Worm (Caenorhabditis elegans): ENCODE data around the gene ZK809.9.
A peak's percentile ranks its signal among the peaks of the same experiment; 100 is the strongest.

ZK809.9 gene

ce11 chrIV:11695634-11696033 is 30.5 kb downstream of the ZK809.9 start:
- TF ChIP-seq sptf-1 (tag; optimal IDR thresholded peaks at IDR 0.05), result no peak

ce11 chrIV:11697514-11697913 is 32.4 kb downstream of the ZK809.9 start:
- no peak for TF ChIP-seq lir-3 (tag; optimal IDR thresholded peaks at IDR 0.05; ENCODE audit: poor library complexity)
- no peak for TF ChIP-seq lin-13 (GFP tag; optimal IDR thresholded peaks at IDR 0.05)
- TF ChIP-seq ama-1 (optimal IDR thresholded peaks at IDR 0.05), result no peak

ce11 chrIV:11700100-11700499 is 35.0 kb downstream of the ZK809.9 start:
- TF ChIP-seq blmp-1 (tag; optimal IDR thresholded peaks at IDR 0.05) (peak; percentile 99), egl-13 (tag; optimal IDR thresholded peaks at IDR 0.05) (no peak), nhr-85 (tag) (peak; percentile 23), elt-3 (tag; optimal IDR thresholded peaks at IDR 0.05) (peak in 2 of 6 experiments; percentile 27 to 65)

ce11 chrIV:11700752-11701151 is 35.6 kb downstream of the ZK809.9 start, which contains the start of gene dpy-20:
TSS of gene dpy-20 (minus strand) at chrIV:11700852.
- no peak for TF ChIP-seq elt-2 (tag; optimal IDR thresholded peaks at IDR 0.05)
- TF ChIP-seq unc-30 (tag; optimal IDR thresholded peaks at IDR 0.05), result no peak
- no peak for TF ChIP-seq lsy-2 (tag; optimal IDR thresholded peaks at IDR 0.05)
- no peak for TF ChIP-seq Y116A8C.19 (tag; optimal IDR thresholded peaks at IDR 0.05; ENCODE audit: borderline replicate concordance)
- no peak for TF ChIP-seq swsn-7 (tag; optimal IDR thresholded peaks at IDR 0.05)
- TF ChIP-seq lin-14 (GFP tag; optimal IDR thresholded peaks at IDR 0.05), result no peak
- TF ChIP-seq nhr-28 (tag; optimal IDR thresholded peaks at IDR 0.05), result no peak
- no peak for TF ChIP-seq nhr-76 (tag; optimal IDR thresholded peaks at IDR 0.05)
- TF ChIP-seq dpl-1 (GFP tag; optimal IDR thresholded peaks at IDR 0.05), result no peak
- no peak for TF ChIP-seq isw-1 (GFP tag; IDR thresholded peaks at IDR 0.05)
- TF ChIP-seq aha-1 (tag; optimal IDR thresholded peaks at IDR 0.05), result no peak

- peak; percentile 56 for TF ChIP-seq blmp-1 (tag; optimal IDR thresholded peaks at IDR 0.05)
- TF ChIP-seq efl-1 (optimal IDR thresholded peaks at IDR 0.05), result no peak
- no peak for TF ChIP-seq efl-1 (GFP tag; optimal IDR thresholded peaks at IDR 0.05 in 1 of 2)
Observed at ce11 chrIV:11701878-11702277, 36.8 kb downstream of the ZK809.9 start.

ce11 chrIV:11703685-11704296 is 38.7 kb downstream of the ZK809.9 start, which contains the start of the genes T22B3.3 and alg-3:
TSS of gene T22B3.3 (minus strand) at chrIV:11703785.
TSS of gene alg-3 (plus strand) at chrIV:11704246.
- TF ChIP-seq egl-13 (tag; optimal IDR thresholded peaks at IDR 0.05), result no peak
- TF ChIP-seq lin-13 (GFP tag; optimal IDR thresholded peaks at IDR 0.05), result no peak
- no peak for TF ChIP-seq ceh-63 (GFP tag; optimal IDR thresholded peaks at IDR 0.05)
- TF ChIP-seq ztf-11 (tag; optimal IDR thresholded peaks at IDR 0.05), result no peak
- no peak for TF ChIP-seq fkh-8 (tag; optimal IDR thresholded peaks at IDR 0.05)
- no peak for TF ChIP-seq ces-1 (GFP tag; optimal IDR thresholded peaks at IDR 0.05)
- no peak for TF ChIP-seq fkh-10 (GFP tag; optimal IDR thresholded peaks at IDR 0.05)
- no peak for TF ChIP-seq pag-3 (tag; optimal IDR thresholded peaks at IDR 0.05; ENCODE audit: borderline replicate concordance, insufficient read depth)
- TF ChIP-seq nhr-71 (tag; optimal IDR thresholded peaks at IDR 0.05), result no peak
- TF ChIP-seq C16A3.4 (tag; optimal IDR thresholded peaks at IDR 0.05), result no peak
- no peak for TF ChIP-seq tbx-2 (tag; optimal IDR thresholded peaks at IDR 0.05)
- TF ChIP-seq zip-4 (GFP tag; optimal IDR thresholded peaks at IDR 0.05), result no peak

- TF ChIP-seq lin-14 (GFP tag; optimal IDR thresholded peaks at IDR 0.05) (peak; percentile 88), pag-3 (tag; optimal IDR thresholded peaks at IDR 0.05; ENCODE audit: borderline replicate concordance, insufficient read depth) (peak; percentile 82), fkh-8 (tag; optimal IDR thresholded peaks at IDR 0.05) (no peak), rnt-1 (tag; optimal IDR thresholded peaks at IDR 0.05) (peak; percentile 56), irx-1 (tag; optimal IDR thresholded peaks at IDR 0.05) (no peak), lsy-2 (tag; optimal IDR thresholded peaks at IDR 0.05) (peak in 1 of 2 experiments; percentile 42)
Observed at ce11 chrIV:11710331-11710730, 45.2 kb downstream of the ZK809.9 start.

Data from whole organism, L1 larva.